Fruit fly (Drosophila melanogaster) whole organism: ENCODE measurements around the gene CG3939.

Experiments used
- CG8478 ChIP-seq: fragments of >200 bp; optimal IDR thresholded peaks from 2 replicates; lab custom pipeline; 2018; ENCODE audit warnings: inconsistent platforms
- Dll ChIP-seq: fragments of >200 bp; optimal IDR thresholded peaks from 2 replicates; lab custom pipeline; 2017
- pan ChIP-seq: fragments of >200 bp; optimal IDR thresholded peaks from 2 replicates; lab custom pipeline; 2017
- psq ChIP-seq: fragments of >200 bp; optimal IDR thresholded peaks from 2 replicates; lab custom pipeline; 2017
- usp ChIP-seq: fragments of >200 bp; optimal IDR thresholded peaks from 2 replicates; lab custom pipeline; 2017; ENCODE audit warnings: missing biosample characterization, missing genetic modification characterization, mixed read lengths

dm6 chrX:3151487-3151818 lies 23.4 kb upstream of the CG3939 start:
- TF ChIP-seq pan (lab: Kevin White, UChicago) (no peak), Dll (lab: Kevin White, UChicago) (no peak), psq (no peak), CG8478 (lab: Kevin White, UChicago) (no peak), usp (GFP tag; lab: Kevin White, UChicago) (no peak)
